Worm (Caenorhabditis elegans): Measurements from ENCODE around the gene T25B9.6.
"Not testable (repeated sequence)": the region's sequence is repeated elsewhere in the genome, so short reads cannot be mapped to it uniquely, and the experiment has no call there.

The T25B9.6 gene

DNA sequence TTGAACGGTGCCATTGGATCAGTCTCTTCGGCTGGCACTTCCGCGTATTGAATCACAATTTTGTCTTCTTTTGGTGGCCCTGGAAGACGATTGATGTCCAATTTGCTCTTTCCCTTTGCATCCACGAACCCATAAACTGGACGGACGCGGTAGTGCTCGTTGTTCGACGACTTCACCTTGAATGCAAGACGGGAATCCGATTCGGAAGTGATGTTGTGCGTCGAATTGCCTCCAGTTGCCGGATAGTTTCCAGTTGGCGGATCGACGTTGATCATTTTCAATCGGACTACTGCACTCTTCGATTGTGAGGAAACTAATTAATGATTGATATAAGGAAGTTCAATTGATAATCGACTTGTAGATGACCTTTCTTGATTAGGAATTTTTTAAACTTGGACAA is 19.6 kb upstream of the T25B9.6 start, which contains the start of gene ssp-34:
TSS of gene ssp-34 (minus strand) at position 275 of the 400 bp plus-strand sequence.
- no peak for TF ChIP-seq T22C8.4 (GFP tag; IDR thresholded peaks at IDR 0.05)
- no peak for TF ChIP-seq flt-1 (GFP tag; IDR thresholded peaks at IDR 0.05)
- no peak for TF ChIP-seq ref-1 (GFP tag; conservative IDR thresholded peaks at IDR 0.05)

- TF ChIP-seq flt-1 (GFP tag; IDR thresholded peaks at IDR 0.05) (no peak), tab-1 (GFP tag; IDR thresholded peaks at IDR 0.05) (no peak), ref-1 (GFP tag; conservative IDR thresholded peaks at IDR 0.05) (no peak), klf-2 (GFP tag; conservative IDR thresholded peaks at IDR 0.05) (no peak)
These were observed 13.5 kb upstream of the T25B9.6 start, which contains the start of gene T25B9.3 for ce11 chrIV:10744475-10744874. T25B9.3 (plus strand) TSS chrIV:10744775.

DNA sequence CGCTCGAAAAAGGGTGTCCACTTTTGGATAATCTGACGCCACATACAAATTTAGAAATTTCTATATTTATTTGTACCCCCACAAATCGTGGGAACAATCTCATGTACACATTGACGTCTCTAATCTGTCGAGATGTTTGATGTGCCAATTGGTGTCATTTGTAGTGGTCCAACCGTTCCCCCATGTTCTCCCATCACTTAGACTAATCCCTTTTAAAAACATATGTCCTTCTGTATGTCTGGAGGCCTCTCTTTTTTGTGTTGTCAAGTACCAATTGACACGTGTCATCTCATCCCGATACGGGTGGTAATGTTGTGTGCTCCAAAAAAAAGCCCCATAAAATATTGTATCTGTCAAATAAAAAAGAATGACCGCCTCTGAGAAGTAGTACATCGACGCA is 12.6 kb upstream of the T25B9.6 start:
- TF ChIP-seq flt-1 (GFP tag; IDR thresholded peaks at IDR 0.05) (no peak), tab-1 (GFP tag; IDR thresholded peaks at IDR 0.05) (no peak), ref-1 (GFP tag; conservative IDR thresholded peaks at IDR 0.05) (no peak), ztf-23 (GFP tag; IDR thresholded peaks at IDR 0.05) (no peak)

DNA sequence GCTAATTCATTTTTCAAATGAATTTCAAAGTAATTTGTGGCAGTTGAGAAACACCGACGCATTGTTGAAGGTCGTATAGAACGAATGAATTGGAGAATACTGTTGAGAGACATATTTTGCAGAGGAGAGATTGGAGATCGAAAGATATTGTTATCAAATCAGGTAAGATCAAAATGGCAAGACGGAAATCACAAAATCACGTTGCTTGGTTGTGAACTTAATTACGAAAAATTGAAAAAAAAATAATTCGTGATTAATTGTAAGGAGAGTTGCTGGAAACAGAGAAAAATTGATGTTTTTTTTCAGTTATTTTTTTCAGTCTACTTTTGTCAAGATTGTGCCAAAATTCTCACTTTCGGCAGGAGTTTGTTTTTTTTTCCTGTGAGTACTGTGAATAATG is 7.9 kb upstream of the T25B9.6 start, which contains the start of gene T25B9.1:
TSS of gene T25B9.1 (minus strand) at position 101 of the 400 bp plus-strand sequence.
- no peak for TF ChIP-seq flt-1 (GFP tag; IDR thresholded peaks at IDR 0.05)
- no peak for TF ChIP-seq med-1 (GFP tag; optimal IDR thresholded peaks at IDR 0.05; ENCODE audit: insufficient read depth)
- no peak for TF ChIP-seq T22C8.4 (GFP tag; IDR thresholded peaks at IDR 0.05)
- TF ChIP-seq ztf-23 (GFP tag; IDR thresholded peaks at IDR 0.05) = no peak
- no peak for TF ChIP-seq tab-1 (GFP tag; IDR thresholded peaks at IDR 0.05)
- no peak for TF ChIP-seq klf-2 (GFP tag; conservative IDR thresholded peaks at IDR 0.05)
- no peak for TF ChIP-seq cog-1 (tag; optimal IDR thresholded peaks at IDR 0.05)

ce11 chrIV:10751740-10752139 is 6.2 kb upstream of the T25B9.6 start, which contains the start of gene T25B9.2:
T25B9.2 (minus strand) TSS chrIV:10751840.
- TF ChIP-seq med-1 (GFP tag; optimal IDR thresholded peaks at IDR 0.05; ENCODE audit: insufficient read depth); ref-1 (GFP tag; conservative IDR thresholded peaks at IDR 0.05); flt-1 (GFP tag; IDR thresholded peaks at IDR 0.05): not testable (repeated sequence)

- TF ChIP-seq T22C8.4 (GFP tag; IDR thresholded peaks at IDR 0.05) = no peak
- no peak for TF ChIP-seq klf-2 (GFP tag; conservative IDR thresholded peaks at IDR 0.05)
- TF ChIP-seq tab-1 (GFP tag; IDR thresholded peaks at IDR 0.05) = no peak
- no peak for TF ChIP-seq ref-1 (GFP tag; conservative IDR thresholded peaks at IDR 0.05)
- TF ChIP-seq flt-1 (GFP tag; IDR thresholded peaks at IDR 0.05) = no peak
- no peak for TF ChIP-seq ztf-29 (GFP tag; IDR thresholded peaks at IDR 0.05)
- no peak for TF ChIP-seq ztf-23 (GFP tag; IDR thresholded peaks at IDR 0.05)
These were observed 3.3 kb upstream of the T25B9.6 start, which contains the start of gene T25B9.5 for ce11 chrIV:10754685-10755084. T25B9.5 (minus strand) TSS chrIV:10754785.

- no peak for TF ChIP-seq ztf-23 (GFP tag; IDR thresholded peaks at IDR 0.05)
- no peak for TF ChIP-seq flt-1 (GFP tag; IDR thresholded peaks at IDR 0.05)
- no peak for TF ChIP-seq T22C8.4 (GFP tag; IDR thresholded peaks at IDR 0.05)
- no peak for TF ChIP-seq klf-2 (GFP tag; conservative IDR thresholded peaks at IDR 0.05)
- no peak for TF ChIP-seq tab-1 (GFP tag; IDR thresholded peaks at IDR 0.05)
- TF ChIP-seq ztf-29 (GFP tag; IDR thresholded peaks at IDR 0.05) = no peak
- TF ChIP-seq ref-1 (GFP tag; conservative IDR thresholded peaks at IDR 0.05) = no peak
- TF ChIP-seq med-1 (GFP tag; optimal IDR thresholded peaks at IDR 0.05; ENCODE audit: insufficient read depth) = no peak
- TF ChIP-seq cog-1 (tag; optimal IDR thresholded peaks at IDR 0.05) = no peak
These were observed 3.4 kb downstream of the T25B9.6 start, which contains the start of gene ugt-54 for ce11 chrIV:10761344-10761743. ugt-54 (plus strand) TSS chrIV:10761698.

ce11 chrIV:10764206-10764605 is 6.3 kb downstream of the T25B9.6 start, which contains the start of gene T25B9.11:
T25B9.11 (plus strand) TSS chrIV:10764506.
- TF ChIP-seq klf-2 (GFP tag; conservative IDR thresholded peaks at IDR 0.05) (no peak), T22C8.4 (GFP tag; IDR thresholded peaks at IDR 0.05) (no peak), tab-1 (GFP tag; IDR thresholded peaks at IDR 0.05) (no peak)

- TF ChIP-seq flt-1 (GFP tag; IDR thresholded peaks at IDR 0.05) (no peak), T22C8.4 (GFP tag; IDR thresholded peaks at IDR 0.05) (no peak), ref-1 (GFP tag; conservative IDR thresholded peaks at IDR 0.05) (no peak), klf-2 (GFP tag; conservative IDR thresholded peaks at IDR 0.05) (no peak), ztf-23 (GFP tag; IDR thresholded peaks at IDR 0.05) (no peak), tab-1 (GFP tag; IDR thresholded peaks at IDR 0.05) (no peak), ztf-29 (GFP tag; IDR thresholded peaks at IDR 0.05) (no peak), med-1 (GFP tag; optimal IDR thresholded peaks at IDR 0.05; ENCODE audit: insufficient read depth) (no peak), cog-1 (tag; optimal IDR thresholded peaks at IDR 0.05) (no peak)
These were observed 7.1 kb downstream of the T25B9.6 start, which contains the start of gene T25B9.12 for ce11 chrIV:10765053-10765452. T25B9.12 (plus strand) TSS chrIV:10765353.

DNA sequence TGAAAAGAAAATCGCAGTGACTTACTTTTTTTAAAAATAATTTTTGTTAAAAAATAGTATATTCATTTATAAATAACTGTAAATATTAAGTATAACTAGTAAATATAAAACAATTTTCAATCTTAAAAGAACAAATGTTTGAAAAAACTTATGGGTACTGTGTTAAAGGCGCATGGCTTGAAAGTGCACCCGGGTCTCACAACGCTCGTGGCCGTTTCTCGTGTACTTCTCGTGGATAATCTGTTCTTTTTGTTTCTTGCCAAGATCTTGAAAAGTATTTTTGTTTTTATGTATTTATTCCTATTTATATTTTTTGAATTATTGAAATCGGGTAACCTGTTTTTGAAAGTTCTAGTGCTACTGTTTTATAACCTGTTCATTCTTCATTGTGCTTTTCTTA is 8.1 kb downstream of the T25B9.6 start:
- TF ChIP-seq T22C8.4 (GFP tag; IDR thresholded peaks at IDR 0.05) (no peak), flt-1 (GFP tag; IDR thresholded peaks at IDR 0.05) (no peak), tab-1 (GFP tag; IDR thresholded peaks at IDR 0.05) (no peak), ztf-29 (GFP tag; IDR thresholded peaks at IDR 0.05) (no peak), klf-2 (GFP tag; conservative IDR thresholded peaks at IDR 0.05) (no peak), cog-1 (tag; optimal IDR thresholded peaks at IDR 0.05) (no peak), med-1 (GFP tag; optimal IDR thresholded peaks at IDR 0.05; ENCODE audit: insufficient read depth) (no peak), ztf-23 (GFP tag; IDR thresholded peaks at IDR 0.05) (no peak), ref-1 (GFP tag; conservative IDR thresholded peaks at IDR 0.05) (no peak)

DNA sequence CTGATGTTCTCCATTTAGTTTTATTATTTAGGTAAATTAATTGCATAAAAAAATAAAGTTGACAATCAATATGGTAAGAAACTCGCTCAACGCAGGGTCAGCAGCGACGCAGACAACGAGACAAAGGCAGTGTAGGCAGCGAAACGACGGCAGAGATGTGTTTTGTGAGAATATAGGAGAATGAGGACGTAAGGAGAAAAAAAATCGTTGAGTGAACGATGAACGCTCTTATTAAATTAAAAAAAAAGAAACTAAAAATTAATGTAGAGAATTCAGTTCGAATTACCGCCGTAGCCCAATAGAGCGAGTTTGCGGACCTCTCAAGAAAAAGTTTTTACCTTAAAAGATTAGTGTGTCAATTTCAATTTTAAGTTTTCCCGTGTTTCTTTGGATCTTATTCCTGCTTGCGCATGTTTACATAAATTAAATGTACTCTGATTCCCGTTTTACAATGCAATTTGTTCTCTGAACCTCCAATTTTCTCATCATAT is 10.2 kb downstream of the T25B9.6 start, which contains the start of gene T25B9.8:
TSS of gene T25B9.8 (minus strand) at position 51 of the 491 bp plus-strand sequence.
- no peak for TF ChIP-seq cog-1 (tag; optimal IDR thresholded peaks at IDR 0.05)
- no peak for TF ChIP-seq ref-1 (GFP tag; conservative IDR thresholded peaks at IDR 0.05)
- no peak for TF ChIP-seq klf-2 (GFP tag; conservative IDR thresholded peaks at IDR 0.05)
- no peak for TF ChIP-seq tab-1 (GFP tag; IDR thresholded peaks at IDR 0.05)
- no peak for TF ChIP-seq T22C8.4 (GFP tag; IDR thresholded peaks at IDR 0.05)
